Worm (Caenorhabditis elegans): ENCODE measurements around the gene sdc-3.

DNA sequence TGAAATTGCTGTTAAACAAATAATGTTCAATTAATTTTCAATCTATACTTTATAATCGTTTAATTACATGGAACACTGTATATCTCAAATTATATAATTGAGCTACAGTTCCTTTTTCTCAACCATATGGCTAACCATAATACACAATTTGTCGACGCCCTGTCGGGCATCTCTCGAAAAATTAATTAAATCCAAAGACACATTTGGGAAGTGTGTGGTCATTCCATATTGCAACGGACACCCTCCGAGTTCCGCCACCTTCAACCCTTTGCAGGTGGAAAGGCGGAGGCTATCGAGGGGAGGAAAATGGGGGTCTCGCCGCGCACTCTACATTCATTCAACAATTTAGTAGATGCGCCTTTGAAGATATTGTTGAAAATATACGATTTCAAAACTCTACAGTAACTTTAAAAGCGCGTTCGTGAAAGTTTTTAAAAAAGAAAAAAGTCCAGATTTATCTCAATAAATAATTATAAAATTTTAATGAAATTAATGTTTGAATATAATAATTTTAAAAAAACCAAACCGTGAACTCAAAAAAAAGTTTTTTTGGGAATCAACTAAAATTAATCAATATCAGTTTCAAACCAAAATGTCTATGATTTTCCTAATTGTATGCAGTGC lies 19.0 kb downstream of the sdc-3 start, which contains the start of gene F14H8.8:
- TF ChIP-seq F33H1.4 (GFP tag; IDR thresholded peaks at IDR 0.05) (peak; percentile 65), nfyb-1 (GFP tag; IDR thresholded peaks at IDR 0.05) (0 out of 2 replicates have a peak, but pooled peaks have one; percentile 15), aptf-3 (GFP tag; IDR thresholded peaks at IDR 0.05) (no peak), ZK185.1 (tag; optimal IDR thresholded peaks at IDR 0.05; ENCODE audit: poor library complexity, severe bottlenecking) (peak; percentile 2), sdz-38 (tag; optimal IDR thresholded peaks at IDR 0.05) (no peak), F37B4.10 (GFP tag; IDR thresholded peaks at IDR 0.05) (no peak)
